Worm (Caenorhabditis elegans) whole organism, early embryonic: ENCODE results near the gene mif-4.

ENCODE experiments used
- B0310.2 ChIP-seq: sonication (generic microtip); optimal IDR thresholded peaks from 2 replicates; lab custom pipeline; 2016; ENCODE audit warnings: mild to moderate bottlenecking, missing genetic modification characterization, missing compliant biosample characterization
- F13C5.2 ChIP-seq: sonication (generic microtip); optimal IDR thresholded peaks from 2 replicates; lab custom pipeline; 2017; ENCODE audit warnings: mild to moderate bottlenecking, missing genetic modification characterization, inconsistent platforms, missing compliant biosample characterization
- aly-1 ChIP-seq: sonication (generic microtip); optimal IDR thresholded peaks from 2 replicates; lab custom pipeline; 2016; ENCODE audit warnings: missing genetic modification characterization, missing compliant biosample characterization
- ama-1 ChIP-seq: fragments of 150-350 bp; optimal IDR thresholded peaks from 2 replicates; lab custom pipeline; 2014
- ceh-13 ChIP-seq: fragments of 200-800 bp; sonication (Bioruptor generic); optimal IDR thresholded peaks from 2 replicates; lab custom pipeline; 2018; ENCODE audit warnings: mild to moderate bottlenecking, missing genetic modification characterization, missing compliant biosample characterization
- ceh-36 ChIP-seq: sonication (generic microtip); optimal IDR thresholded peaks from 2 replicates; lab custom pipeline; 2016; ENCODE audit warnings: missing genetic modification characterization, inconsistent platforms, missing compliant biosample characterization
- ets-7 ChIP-seq: sonication (generic microtip); optimal IDR thresholded peaks from 2 replicates; lab custom pipeline; 2016; ENCODE audit warnings: missing genotype, missing genetic modification characterization, missing compliant biosample characterization
- flt-1 ChIP-seq: fragments of 200-800 bp; sonication (Bioruptor generic); IDR thresholded peaks from 2 replicates; pipeline ENCODE4 v1.3.6; 2022; ENCODE audit warnings: missing genetic modification characterization, missing compliant biosample characterization
- hmbx-1 ChIP-seq: sonication (generic microtip); optimal IDR thresholded peaks from 2 replicates; lab custom pipeline; 2016; ENCODE audit warnings: mild to moderate bottlenecking, missing genetic modification characterization, missing compliant biosample characterization
- hmg-4 ChIP-seq: fragments of 200-800 bp; sonication (Bioruptor generic); optimal IDR thresholded peaks from 2 replicates; lab custom pipeline; 2018; ENCODE audit warnings: mild to moderate bottlenecking, missing genetic modification characterization, missing compliant biosample characterization
- hnd-1 ChIP-seq: sonication (generic microtip); optimal IDR thresholded peaks from 2 replicates; lab custom pipeline; 2016; ENCODE audit warnings: missing genetic modification characterization, missing compliant biosample characterization
- pes-1 ChIP-seq: fragments of 200-800 bp; sonication (Bioruptor generic); IDR thresholded peaks from 2 replicates; pipeline ENCODE4 v1.3.6; 2022; ENCODE audit warnings: missing genetic modification reagents, missing genetic modification characterization, missing compliant biosample characterization
- scrt-1 ChIP-seq: fragments of 200-800 bp; sonication (Bioruptor generic); IDR thresholded peaks from 2 replicates; pipeline ENCODE4 v1.3.6; 2022; ENCODE audit warnings: missing genetic modification characterization, missing compliant biosample characterization
- sea-1 ChIP-seq: fragments of 200-800 bp; sonication (Bioruptor generic); conservative IDR thresholded peaks from 2 replicates; pipeline ENCODE4 v1.3.6; 2022; ENCODE audit warnings: missing genetic modification characterization, missing compliant biosample characterization
- tbx-11 ChIP-seq: fragments of 200-800 bp; sonication (Bioruptor generic); IDR thresholded peaks from 2 replicates; pipeline ENCODE4 v1.3.6; 2022; ENCODE audit warnings: missing genetic modification characterization, missing compliant biosample characterization
- tbx-37 ChIP-seq: fragments of 200-800 bp; sonication (Bioruptor generic); conservative IDR thresholded peaks from 2 replicates; pipeline ENCODE4 v1.3.6; 2022; ENCODE audit warnings: missing genetic modification reagents, missing genetic modification characterization, missing compliant biosample characterization
- tra-4 ChIP-seq: sonication (generic microtip); optimal IDR thresholded peaks from 2 replicates; lab custom pipeline; 2017; ENCODE audit warnings: missing genetic modification characterization, missing compliant biosample characterization

Gene mif-4

ce11 chrIV:6335908-6336307 is at the start of gene mif-4:
Gene mif-4, minus strand, starts transcription at chrIV:6335994.
- no peak for TF ChIP-seq B0310.2 (tag; lab: Kevin White, UChicago)
- no peak for TF ChIP-seq ceh-36 (tag; lab: Kevin White, UChicago)
- TF ChIP-seq hnd-1, result no peak
- TF ChIP-seq scrt-1 (GFP tag; lab: Robert Waterston, UW), result no peak
- TF ChIP-seq hmg-4, result no peak
- TF ChIP-seq F13C5.2 (tag; lab: Kevin White, UChicago), result no peak

- TF ChIP-seq tbx-11 (GFP tag; lab: Robert Waterston, UW) (no peak), ets-7 (no peak), B0310.2 (tag; lab: Kevin White, UChicago) (no peak), tbx-37 (GFP tag; lab: Robert Waterston, UW) (no peak)
These were observed 49.2 kb upstream of the mif-4 start for ce11 chrIV:6385010-6385409.

ce11 chrIV:6383970-6384369 is 48.2 kb upstream of the mif-4 start, which contains the start of gene shl-1:
Gene shl-1, minus strand, starts transcription at chrIV:6384070.
- TF ChIP-seq hmbx-1 (tag; lab: Kevin White, UChicago) (no peak), ceh-36 (tag; lab: Kevin White, UChicago) (no peak), B0310.2 (tag; lab: Kevin White, UChicago) (no peak), sea-1 (GFP tag; lab: Robert Waterston, UW) (no peak), tra-4 (no peak), ama-1 (lab: Kevin White, UChicago) (no peak), scrt-1 (GFP tag; lab: Robert Waterston, UW) (no peak), tbx-37 (GFP tag; lab: Robert Waterston, UW) (no peak), F13C5.2 (tag; lab: Kevin White, UChicago) (no peak), aly-1 (no peak), flt-1 (no peak), pes-1 (GFP tag; lab: Robert Waterston, UW) (no peak), ceh-13 (GFP tag; lab: Kevin White, UChicago) (no peak), tbx-11 (GFP tag; lab: Robert Waterston, UW) (no peak), ets-7 (no peak), hmg-4 (no peak), hnd-1 (no peak)

ce11 chrIV:6378398-6378797 is 42.6 kb upstream of the mif-4 start:
- TF ChIP-seq ceh-13 (GFP tag; lab: Kevin White, UChicago), result no peak
- TF ChIP-seq ets-7, result no peak
- TF ChIP-seq hnd-1, result no peak
- TF ChIP-seq ama-1 (lab: Kevin White, UChicago), result no peak
- no peak for TF ChIP-seq B0310.2 (tag; lab: Kevin White, UChicago)
- no peak for TF ChIP-seq scrt-1 (GFP tag; lab: Robert Waterston, UW)
- no peak for TF ChIP-seq tra-4
- TF ChIP-seq hmbx-1 (tag; lab: Kevin White, UChicago), result no peak
- TF ChIP-seq tbx-11 (GFP tag; lab: Robert Waterston, UW), result no peak
- TF ChIP-seq flt-1, result no peak
- no peak for TF ChIP-seq F13C5.2 (tag; lab: Kevin White, UChicago)
- TF ChIP-seq hmg-4, result no peak
- no peak for TF ChIP-seq aly-1
- TF ChIP-seq pes-1 (GFP tag; lab: Robert Waterston, UW), result no peak
- no peak for TF ChIP-seq sea-1 (GFP tag; lab: Robert Waterston, UW)
- TF ChIP-seq ceh-36 (tag; lab: Kevin White, UChicago), result no peak

- no peak for TF ChIP-seq sea-1 (GFP tag; lab: Robert Waterston, UW)
- no peak for TF ChIP-seq F13C5.2 (tag; lab: Kevin White, UChicago)
- no peak for TF ChIP-seq hmbx-1 (tag; lab: Kevin White, UChicago)
- TF ChIP-seq tbx-37 (GFP tag; lab: Robert Waterston, UW), result no peak
- TF ChIP-seq hnd-1, result no peak
- TF ChIP-seq scrt-1 (GFP tag; lab: Robert Waterston, UW), result no peak
These were observed 41.7 kb upstream of the mif-4 start for ce11 chrIV:6377335-6378069.

- TF ChIP-seq ets-7 (no peak), F13C5.2 (tag; lab: Kevin White, UChicago) (peak; percentile 55)
These were observed 40.8 kb upstream of the mif-4 start, which contains the start of the genes hrpf-2 and bli-6 for ce11 chrIV:6376473-6377115. Gene hrpf-2, minus strand, starts transcription at chrIV:6376523. Gene bli-6, plus strand, starts transcription at chrIV:6377065.

- TF ChIP-seq aly-1 (no peak), hmg-4 (no peak), flt-1 (no peak), ceh-36 (tag; lab: Kevin White, UChicago) (no peak), pes-1 (GFP tag; lab: Robert Waterston, UW) (no peak), B0310.2 (tag; lab: Kevin White, UChicago) (no peak), ceh-13 (GFP tag; lab: Kevin White, UChicago) (no peak), tbx-37 (GFP tag; lab: Robert Waterston, UW) (no peak), hmbx-1 (tag; lab: Kevin White, UChicago) (no peak), ets-7 (no peak)
These were observed 37.9 kb upstream of the mif-4 start for ce11 chrIV:6373721-6374120.

ce11 chrIV:6372993-6373392 is 37.2 kb upstream of the mif-4 start, which contains the start of gene smg-3:
Gene smg-3, minus strand, starts transcription at chrIV:6373093.
- TF ChIP-seq ceh-13 (GFP tag; lab: Kevin White, UChicago) (no peak), tra-4 (no peak), tbx-11 (GFP tag; lab: Robert Waterston, UW) (no peak)
